Worm (Caenorhabditis elegans) whole organism, young adult: Measurements from ENCODE around the gene mif-1.

ENCODE experiments used
- C17E4.6 ChIP-seq: fragments of 200-800 bp; sonication (Bioruptor generic); IDR thresholded peaks from 2 replicates; pipeline ENCODE4 v1.3.6; 2022; ENCODE audit warnings: missing genetic modification reagents, missing genetic modification characterization, missing compliant biosample characterization
- F23B12.7 ChIP-seq: sonication (generic microtip); optimal IDR thresholded peaks from 2 replicates; lab custom pipeline; 2017; ENCODE audit warnings: missing genetic modification characterization, mild to moderate bottlenecking, missing compliant biosample characterization, antibody characterized with exemption, moderate library complexity; ENCODE audit not compliant: insufficient read depth
- F33H1.4 ChIP-seq: fragments of 200-800 bp; sonication (Bioruptor generic); IDR thresholded peaks from 2 replicates; pipeline ENCODE4 v1.3.6; 2022; ENCODE audit warnings: missing genetic modification reagents, missing genetic modification characterization, missing compliant biosample characterization
- F49E8.2 ChIP-seq: sonication (generic microtip); optimal IDR thresholded peaks from 3 replicates; lab custom pipeline; 2017; ENCODE audit warnings: missing genetic modification characterization, mild to moderate bottlenecking, missing compliant biosample characterization, antibody characterized with exemption, moderate library complexity; ENCODE audit not compliant: insufficient read depth
- F55B11.4 ChIP-seq: sonication (generic microtip); optimal IDR thresholded peaks from 2 replicates; lab custom pipeline; 2016; ENCODE audit warnings: missing compliant biosample characterization, missing genetic modification characterization, borderline replicate concordance; ENCODE audit not compliant: insufficient read depth
- F57C9.4 ChIP-seq: sonication (generic microtip); optimal IDR thresholded peaks from 2 replicates; lab custom pipeline; 2017; ENCODE audit warnings: mild to moderate bottlenecking, missing genetic modification characterization, missing compliant biosample characterization
- K12H6.12 ChIP-seq: fragments of 200-800 bp; sonication (Bioruptor generic); optimal IDR thresholded peaks from 2 replicates; lab custom pipeline; 2018; ENCODE audit warnings: mild to moderate bottlenecking, missing genetic modification characterization, missing compliant biosample characterization
- Y79H2A.3 ChIP-seq: fragments of 200-800 bp; sonication (Bioruptor generic); conservative IDR thresholded peaks from 2 replicates; pipeline ENCODE4 v1.3.6; 2022; ENCODE audit warnings: missing genetic modification reagents, missing genetic modification characterization, missing compliant biosample characterization
- Y95B8A.8 ChIP-seq: fragments of 200-800 bp; sonication (Bioruptor generic); IDR thresholded peaks from 2 replicates; pipeline ENCODE4 v1.3.6; 2022; ENCODE audit warnings: missing genetic modification reagents, missing genetic modification characterization, missing compliant biosample characterization
- attf-6 ChIP-seq: fragments of 200-800 bp; sonication (Bioruptor generic); IDR thresholded peaks from 2 replicates; pipeline ENCODE4 v1.3.6; 2022; ENCODE audit warnings: missing genetic modification reagents, missing genetic modification characterization, missing compliant biosample characterization
- ccch-3 ChIP-seq: fragments of 200-800 bp; sonication (Bioruptor generic); optimal IDR thresholded peaks from 2 replicates; lab custom pipeline; 2018; ENCODE audit warnings: mild to moderate bottlenecking, missing genetic modification characterization, missing compliant biosample characterization
- ceh-100 ChIP-seq: fragments of 200-800 bp; sonication (Bioruptor generic); IDR thresholded peaks from 2 replicates; pipeline ENCODE4 v1.3.6; 2022; ENCODE audit warnings: missing genetic modification reagents, missing genetic modification characterization, missing compliant biosample characterization
- ceh-27 ChIP-seq: fragments of 200-800 bp; sonication (Bioruptor generic); optimal IDR thresholded peaks from 2 replicates; lab custom pipeline; 2018; ENCODE audit warnings: mild to moderate bottlenecking, missing genetic modification characterization, moderate library complexity, missing compliant biosample characterization
- ceh-40 ChIP-seq: fragments of 200-800 bp; sonication (Bioruptor generic); IDR thresholded peaks from 2 replicates; pipeline ENCODE4 v1.3.6; 2022; ENCODE audit warnings: missing genetic modification characterization, missing compliant biosample characterization
- dox-1 ChIP-seq: fragments of 200-800 bp; sonication (Bioruptor generic); IDR thresholded peaks from 2 replicates; pipeline ENCODE4 v1.3.6; 2022; ENCODE audit warnings: missing genetic modification reagents, missing genetic modification characterization, missing compliant biosample characterization
- dpl-1 ChIP-seq: fragments of 150-350 bp; optimal IDR thresholded peaks from 2 replicates; lab custom pipeline; 2014; ENCODE audit warnings: missing biosample characterization, missing genetic modification reagents, missing genetic modification characterization
- efl-1 ChIP-seq: fragments of 150-350 bp; optimal IDR thresholded peaks from 2 replicates; lab custom pipeline; 2014; ENCODE audit warnings: missing biosample characterization, missing genetic modification reagents, missing genetic modification characterization
- egrh-3 ChIP-seq: fragments of 200-800 bp; sonication (Bioruptor generic); IDR thresholded peaks from 2 replicates; pipeline ENCODE4 v1.3.6; 2022; ENCODE audit warnings: missing genetic modification reagents, missing genetic modification characterization, missing compliant biosample characterization
- ets-4 ChIP-seq: fragments of 200-800 bp; sonication (Bioruptor generic); optimal IDR thresholded peaks from 2 replicates; lab custom pipeline; 2018; ENCODE audit warnings: mild to moderate bottlenecking, missing genetic modification characterization, missing compliant biosample characterization
- hlh-26 ChIP-seq: fragments of 200-800 bp; sonication (Bioruptor generic); conservative IDR thresholded peaks from 2 replicates; pipeline ENCODE4 v1.3.6; 2022; ENCODE audit warnings: missing genetic modification reagents, missing genetic modification characterization, missing compliant biosample characterization
- hmg-1.2 ChIP-seq: fragments of 200-800 bp; sonication (Bioruptor generic); IDR thresholded peaks from 2 replicates; pipeline ENCODE4 v1.3.6; 2022; ENCODE audit warnings: missing genetic modification reagents, missing genetic modification characterization, missing compliant biosample characterization
- lin-26 ChIP-seq: fragments of 200-800 bp; sonication (Bioruptor generic); IDR thresholded peaks from 2 replicates; pipeline ENCODE4 v1.3.6; 2022; ENCODE audit warnings: missing genetic modification reagents, missing genetic modification characterization, missing compliant biosample characterization
- lin-35 ChIP-seq, 3 experiments: fragments of 150-350 bp in 2 of 3; sonication (generic microtip) in 1 of 3; optimal IDR thresholded peaks; 2 replicates each; lab custom pipeline; 2014 to 2018; ENCODE audit warnings: missing biosample characterization in 3 of 3, missing genetic modification characterization in 3 of 3, missing genetic modification reagents in 3 of 3
- lin-54 ChIP-seq: fragments of 200-800 bp; sonication (Bioruptor generic); optimal IDR thresholded peaks from 2 replicates; lab custom pipeline; 2018; ENCODE audit warnings: mild to moderate bottlenecking, missing genetic modification characterization, missing compliant biosample characterization
- madf-10 ChIP-seq: sonication (generic microtip); optimal IDR thresholded peaks from 2 replicates; lab custom pipeline; 2016; ENCODE audit warnings: mild to moderate bottlenecking, missing genetic modification characterization, missing compliant biosample characterization
- madf-3 ChIP-seq: fragments of 200-800 bp; sonication (Bioruptor generic); IDR thresholded peaks from 2 replicates; pipeline ENCODE4 v1.3.6; 2022; ENCODE audit warnings: missing genetic modification reagents, missing genetic modification characterization, missing compliant biosample characterization
- madf-6 ChIP-seq: fragments of 200-800 bp; sonication (Bioruptor generic); IDR thresholded peaks from 2 replicates; pipeline ENCODE4 v1.3.6; 2022; ENCODE audit warnings: missing genetic modification reagents, missing genetic modification characterization, missing compliant biosample characterization
- madf-8 ChIP-seq: fragments of 200-800 bp; sonication (Bioruptor generic); conservative IDR thresholded peaks from 2 replicates; pipeline ENCODE4 v1.3.6; 2022; ENCODE audit warnings: missing genetic modification reagents, missing genetic modification characterization, missing compliant biosample characterization
- mcd-1 ChIP-seq: fragments of 200-800 bp; sonication (Bioruptor generic); IDR thresholded peaks from 2 replicates; pipeline ENCODE4 v1.3.6; 2022; ENCODE audit warnings: missing genetic modification reagents, missing genetic modification characterization, missing compliant biosample characterization
- mxl-1 ChIP-seq: sonication (generic microtip); optimal IDR thresholded peaks from 2 replicates; lab custom pipeline; 2016; ENCODE audit warnings: missing genetic modification characterization, missing compliant biosample characterization
- nfya-1 ChIP-seq: sonication (generic microtip); optimal IDR thresholded peaks from 2 replicates; lab custom pipeline; 2017; ENCODE audit warnings: antibody characterized with exemption, missing compliant biosample characterization, missing genetic modification characterization, borderline replicate concordance; ENCODE audit not compliant: insufficient read depth
- nhr-80 ChIP-seq: sonication (generic microtip); optimal IDR thresholded peaks from 2 replicates; lab custom pipeline; 2016; ENCODE audit warnings: missing genetic modification characterization, missing compliant biosample characterization
- nhr-90 ChIP-seq: sonication (generic microtip); optimal IDR thresholded peaks from 2 replicates; lab custom pipeline; 2016; ENCODE audit warnings: missing genotype, mild to moderate bottlenecking, missing genetic modification characterization, missing compliant biosample characterization
- pha-4 ChIP-seq: fragments of 150-350 bp; sonication (generic microtip); optimal IDR thresholded peaks from 2 replicates; lab custom pipeline; 2014; ENCODE audit warnings: missing biosample characterization, missing genetic modification reagents, missing genetic modification characterization
- rpc-1 ChIP-seq, 2 experiments: fragments of 150-350 bp in 1 of 2; sonication (generic microtip) in 1 of 2; optimal IDR thresholded peaks; 2 replicates each; lab custom pipeline; 2014 to 2018; ENCODE audit warnings: missing biosample characterization in 1 of 2, missing genetic modification characterization in 1 of 2, missing genetic modification reagents in 1 of 2, missing genotype in 1 of 2
- snpc-3.4 ChIP-seq: sonication (generic microtip); optimal IDR thresholded peaks from 2 replicates; lab custom pipeline; 2017; ENCODE audit warnings: missing genetic modification characterization, mild to moderate bottlenecking, missing compliant biosample characterization, antibody characterized with exemption, moderate library complexity, missing genotype, missing genetic modification reagents
- tlf-1 ChIP-seq: fragments of 200-800 bp; sonication (Bioruptor generic); optimal IDR thresholded peaks from 2 replicates; lab custom pipeline; 2018; ENCODE audit warnings: mild to moderate bottlenecking, missing genetic modification characterization, missing compliant biosample characterization
- xnd-1 ChIP-seq: sonication (generic microtip); optimal IDR thresholded peaks from 2 replicates; lab custom pipeline; 2016; ENCODE audit warnings: missing genotype, missing genetic modification reagents, missing genetic modification characterization, missing compliant biosample characterization
- zfh-2 ChIP-seq: fragments of 200-800 bp; sonication (Bioruptor generic); conservative IDR thresholded peaks from 2 replicates; pipeline ENCODE4 v1.3.6; 2022; ENCODE audit warnings: missing genetic modification reagents, missing genetic modification characterization, missing compliant biosample characterization
- ztf-18 ChIP-seq: sonication (generic microtip); optimal IDR thresholded peaks from 2 replicates; lab custom pipeline; 2016; ENCODE audit warnings: missing genotype, mild to moderate bottlenecking, missing genetic modification characterization, missing compliant biosample characterization
- ztf-26 ChIP-seq: sonication (generic microtip); optimal IDR thresholded peaks from 2 replicates; lab custom pipeline; 2017; ENCODE audit warnings: missing genetic modification characterization, missing compliant biosample characterization

mif-1 gene

DNA sequence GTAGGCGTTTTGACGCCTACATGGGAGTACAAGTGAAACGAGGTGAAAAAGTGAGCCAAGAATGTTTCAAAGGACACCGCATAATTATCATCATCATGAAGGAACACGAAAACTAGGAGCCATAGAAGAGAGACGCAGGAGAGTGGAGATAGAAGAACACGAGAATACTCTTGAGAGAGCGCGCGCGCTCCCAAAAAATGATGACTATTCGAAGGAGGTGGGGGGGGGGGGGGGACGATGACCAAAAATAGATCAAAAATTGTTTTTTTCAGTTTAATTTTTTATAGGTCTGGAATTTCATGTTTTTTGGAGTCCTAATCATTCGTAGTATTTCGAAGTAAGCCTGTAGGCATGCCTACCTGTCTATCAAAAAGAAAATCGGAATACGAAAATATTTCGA, 11.2 kb upstream of the mif-1 start:
- TF ChIP-seq dpl-1, result no peak
- TF ChIP-seq zfh-2 (GFP tag; lab: Robert Waterston, UW), result no peak
- TF ChIP-seq ceh-100, result 0 out of 2 replicates have a peak, but pooled peaks have one; percentile 19
- TF ChIP-seq hlh-26, result no peak
- peak; percentile 15; the same call in 1 of the 2 replicates for TF ChIP-seq hmg-1.2 (GFP tag; lab: Robert Waterston, UW)
- no peak for TF ChIP-seq C17E4.6
- TF ChIP-seq K12H6.12 (tag; lab: Kevin White, UChicago), result no peak
- TF ChIP-seq dox-1 (GFP tag; lab: Robert Waterston, UW), result no peak
- no peak for TF ChIP-seq ets-4
- TF ChIP-seq ztf-18 (tag; lab: Kevin White, UChicago), result no peak
- TF ChIP-seq F55B11.4, result no peak
- TF ChIP-seq ceh-27 (GFP tag; lab: Kevin White, UChicago), result no peak
- no peak for TF ChIP-seq lin-26 (GFP tag; lab: Robert Waterston, UW)
- no peak for TF ChIP-seq tlf-1
- no peak for TF ChIP-seq F49E8.2 (tag; lab: Kevin White, UChicago)
- TF ChIP-seq pha-4 (tag; lab: Kevin White, UChicago), result no peak
- no peak for TF ChIP-seq Y79H2A.3 (GFP tag; lab: Robert Waterston, UW)
- TF ChIP-seq madf-8 (GFP tag; lab: Robert Waterston, UW), result peak; percentile 38; the same call in 1 of the 2 replicates
- no peak for TF ChIP-seq nhr-90 (tag; lab: Kevin White, UChicago)
- no peak for TF ChIP-seq xnd-1
- TF ChIP-seq nhr-80 (tag; lab: Kevin White, UChicago), result peak; percentile 41
- TF ChIP-seq efl-1 (GFP tag; lab: Kevin White, UChicago), result peak; percentile 54
- TF ChIP-seq lin-35 (GFP tag; optimal IDR thresholded peaks at IDR 0.05; lab: Kevin White, UChicago), result no peak
- no peak for TF ChIP-seq mxl-1 (tag; lab: Kevin White, UChicago)
- TF ChIP-seq F57C9.4, result no peak
- TF ChIP-seq attf-6 (GFP tag; lab: Robert Waterston, UW), result no peak
- TF ChIP-seq Y95B8A.8 (GFP tag; lab: Robert Waterston, UW), result no peak
- TF ChIP-seq lin-54 (GFP tag; lab: Kevin White, UChicago), result no peak
- TF ChIP-seq rpc-1 (optimal IDR thresholded peaks at IDR 0.05; lab: Kevin White, UChicago), result no peak
- TF ChIP-seq rpc-1 (tag; optimal IDR thresholded peaks at IDR 0.05; lab: Kevin White, UChicago), result no peak
- no peak for TF ChIP-seq madf-3
- 0 out of 2 replicates have a peak, but pooled peaks have one; percentile 28 for TF ChIP-seq mcd-1 (GFP tag; lab: Robert Waterston, UW)
- TF ChIP-seq ceh-40 (GFP tag; lab: Robert Waterston, UW), result no peak
- TF ChIP-seq F33H1.4 (GFP tag; lab: Robert Waterston, UW), result 0 out of 2 replicates have a peak, but pooled peaks have one; percentile 27
- TF ChIP-seq ztf-26 (tag; lab: Kevin White, UChicago), result no peak
- no peak for TF ChIP-seq snpc-3.4 (tag; lab: Kevin White, UChicago)
- TF ChIP-seq F23B12.7 (tag; lab: Kevin White, UChicago), result peak; percentile 0
- no peak for TF ChIP-seq nfya-1
- TF ChIP-seq madf-6, result peak; percentile 71
- TF ChIP-seq madf-10, result no peak
- TF ChIP-seq ccch-3 (GFP tag; lab: Kevin White, UChicago), result no peak
- peak; percentile 69 for TF ChIP-seq egrh-3 (GFP tag; lab: Robert Waterston, UW)
- TF ChIP-seq, all 124 proteins: peak for 10
